Fruit fly (Drosophila melanogaster) whole organism, wandering third instar larva: Measurements from ENCODE around the gene CG3999.

Experiments
- Dfd ChIP-seq: fragments of >200 bp; optimal IDR thresholded peaks from 2 replicates; lab custom pipeline; 2017; ENCODE audit warnings: missing biosample characterization, missing genetic modification characterization
- GATAd ChIP-seq: sonication (Bioruptor generic); optimal IDR thresholded peaks from 2 replicates; lab custom pipeline; 2016; ENCODE audit warnings: missing biosample characterization, missing genetic modification characterization
- Hr78 ChIP-seq: fragments of >200 bp; optimal IDR thresholded peaks from 2 replicates; lab custom pipeline; 2017; ENCODE audit warnings: missing biosample characterization, missing genetic modification characterization
- Hr83 ChIP-seq: fragments of 200-300 bp; sonication (Bioruptor generic); optimal IDR thresholded peaks from 2 replicates; lab custom pipeline; 2016; ENCODE audit warnings: missing biosample characterization, mild to moderate bottlenecking, missing genetic modification characterization, moderate library complexity; ENCODE audit not compliant: poor library complexity, severe bottlenecking
- Myc ChIP-seq: fragments of >200 bp; optimal IDR thresholded peaks from 2 replicates; lab custom pipeline; 2017
- Sp1 ChIP-seq: fragments of 200-800 bp; sonication (Bioruptor generic); optimal IDR thresholded peaks from 3 replicates; lab custom pipeline; 2019; ENCODE audit warnings: missing biosample characterization, mild to moderate bottlenecking, missing genetic modification characterization, moderate library complexity
- fru ChIP-seq: fragments of 200-800 bp; sonication (Bioruptor generic); optimal IDR thresholded peaks from 3 replicates; lab custom pipeline; 2016; ENCODE audit warnings: missing biosample characterization, mild to moderate bottlenecking, missing genetic modification characterization
- lola ChIP-seq: fragments of >200 bp; optimal IDR thresholded peaks from 2 replicates; lab custom pipeline; 2017; ENCODE audit warnings: missing biosample characterization, missing genetic modification characterization
- pan ChIP-seq: fragments of >200 bp; optimal IDR thresholded peaks from 2 replicates; lab custom pipeline; 2017
- sage ChIP-seq: fragments of 200-800 bp; sonication (Bioruptor generic); optimal IDR thresholded peaks from 2 replicates; lab custom pipeline; 2016; ENCODE audit warnings: missing biosample characterization, mild to moderate bottlenecking, missing genetic modification characterization
- sv ChIP-seq: fragments of 200-800 bp; sonication (Bioruptor generic); optimal IDR thresholded peaks from 3 replicates; lab custom pipeline; 2016; ENCODE audit warnings: missing biosample characterization, missing genetic modification characterization
- tai ChIP-seq: sonication (Bioruptor generic); optimal IDR thresholded peaks from 2 replicates; lab custom pipeline; 2016; ENCODE audit warnings: missing biosample characterization, missing genetic modification characterization
- woc ChIP-seq: sonication (Bioruptor generic); optimal IDR thresholded peaks from 2 replicates; lab custom pipeline; 2016; ENCODE audit warnings: missing biosample characterization, mild to moderate bottlenecking, missing genetic modification characterization

DNA sequence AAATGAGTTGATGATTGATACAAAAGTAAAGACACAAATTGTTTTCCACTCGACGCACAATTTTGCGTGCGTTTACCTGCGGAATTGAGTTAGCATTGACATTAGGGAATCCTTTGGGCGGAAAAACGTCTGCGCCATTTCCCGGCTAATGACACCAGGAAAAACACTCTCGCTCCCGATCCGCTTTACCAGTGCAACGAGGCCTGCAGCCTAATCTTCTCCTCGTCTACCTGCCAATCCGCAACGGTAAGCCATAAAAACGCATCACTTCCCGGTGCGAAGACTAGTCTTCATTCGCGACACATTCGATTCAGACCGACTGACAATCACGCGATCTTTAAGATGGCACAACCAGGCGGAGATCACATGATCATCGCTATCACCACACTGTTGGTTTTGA lies 28.9 kb upstream of the CG3999 start, which contains the start of gene CG12420:
- no peak for TF ChIP-seq Hr78
- TF ChIP-seq Myc: no peak
- TF ChIP-seq Dfd (GFP tag; lab: Kevin White, UChicago): no peak
- TF ChIP-seq pan (lab: Kevin White, UChicago): no peak
- TF ChIP-seq fru: no peak
- TF ChIP-seq lola (GFP tag; lab: Kevin White, UChicago): no peak
- no peak for TF ChIP-seq woc (GFP tag; lab: Kevin White, UChicago)
- no peak for TF ChIP-seq sage (GFP tag; lab: Kevin White, UChicago)
- no peak for TF ChIP-seq Hr83 (GFP tag; lab: Kevin White, UChicago)
- no peak for TF ChIP-seq tai (GFP tag; lab: Kevin White, UChicago)
- no peak for TF ChIP-seq GATAd
- no peak for TF ChIP-seq Sp1 (GFP tag; lab: Kevin White, UChicago)
- TF ChIP-seq sv: no peak
